Worm (Caenorhabditis elegans) whole organism, young adult: ENCODE results near the gene F28B12.1.

Source experiments
- B0336.3 ChIP-seq: fragments of 200-800 bp; sonication (Bioruptor generic); IDR thresholded peaks from 2 replicates; pipeline ENCODE4 v1.3.6; 2022; ENCODE audit warnings: missing genetic modification characterization, missing compliant biosample characterization
- F10E7.11 ChIP-seq: sonication (generic microtip); optimal IDR thresholded peaks from 2 replicates; lab custom pipeline; 2017; ENCODE audit warnings: mild to moderate bottlenecking, missing genetic modification characterization, moderate library complexity, missing compliant biosample characterization
- F23B12.7 ChIP-seq: sonication (generic microtip); optimal IDR thresholded peaks from 2 replicates; lab custom pipeline; 2017; ENCODE audit warnings: missing genetic modification characterization, mild to moderate bottlenecking, missing compliant biosample characterization, antibody characterized with exemption, moderate library complexity; ENCODE audit not compliant: insufficient read depth
- F39B2.1 ChIP-seq: fragments of 200-800 bp; sonication (Bioruptor generic); IDR thresholded peaks from 2 replicates; pipeline ENCODE4 v1.3.6; 2022; ENCODE audit warnings: missing genetic modification reagents, missing genetic modification characterization, missing compliant biosample characterization
- K11D2.4 ChIP-seq: fragments of 200-800 bp; sonication (Bioruptor generic); IDR thresholded peaks from 2 replicates; pipeline ENCODE4 v1.3.6; 2022; ENCODE audit warnings: missing genetic modification reagents, missing genetic modification characterization, missing compliant biosample characterization
- K12H6.12 ChIP-seq: fragments of 200-800 bp; sonication (Bioruptor generic); optimal IDR thresholded peaks from 2 replicates; lab custom pipeline; 2018; ENCODE audit warnings: mild to moderate bottlenecking, missing genetic modification characterization, missing compliant biosample characterization
- Y53G8AR.9 ChIP-seq: fragments of 200-800 bp; sonication (Bioruptor generic); conservative IDR thresholded peaks from 2 replicates; pipeline ENCODE4 v1.3.6; 2022; ENCODE audit warnings: missing genetic modification reagents, missing genetic modification characterization, missing compliant biosample characterization
- Y56A3A.18 ChIP-seq: fragments of 200-800 bp; sonication (Bioruptor generic); IDR thresholded peaks from 2 replicates; pipeline ENCODE4 v1.3.6; 2022; ENCODE audit warnings: missing genetic modification reagents, missing genetic modification characterization, missing compliant biosample characterization
- Y95B8A.8 ChIP-seq: fragments of 200-800 bp; sonication (Bioruptor generic); IDR thresholded peaks from 2 replicates; pipeline ENCODE4 v1.3.6; 2022; ENCODE audit warnings: missing genetic modification reagents, missing genetic modification characterization, missing compliant biosample characterization
- ZK185.1 ChIP-seq: sonication (generic microtip); optimal IDR thresholded peaks from 2 replicates; lab custom pipeline; 2016; ENCODE audit warnings: mild to moderate bottlenecking, missing genetic modification characterization, missing compliant biosample characterization; ENCODE audit not compliant: poor library complexity, severe bottlenecking
- aptf-2 ChIP-seq: fragments of 200-800 bp; sonication (Bioruptor generic); conservative IDR thresholded peaks from 2 replicates; pipeline ENCODE4 v1.3.6; 2022; ENCODE audit warnings: missing genetic modification reagents, missing genetic modification characterization, missing compliant biosample characterization
- attf-5 ChIP-seq: fragments of 200-800 bp; sonication (Bioruptor generic); optimal IDR thresholded peaks from 2 replicates; lab custom pipeline; 2018; ENCODE audit warnings: mild to moderate bottlenecking, missing genetic modification characterization, missing compliant biosample characterization
- attf-6 ChIP-seq: fragments of 200-800 bp; sonication (Bioruptor generic); IDR thresholded peaks from 2 replicates; pipeline ENCODE4 v1.3.6; 2022; ENCODE audit warnings: missing genetic modification reagents, missing genetic modification characterization, missing compliant biosample characterization
- cebp-1 ChIP-seq, 2 experiments: fragments of 200-800 bp in 1 of 2; sonication (Bioruptor generic) in 1 of 2; sonication (generic microtip) in 1 of 2; IDR thresholded peaks in 1 of 2; optimal IDR thresholded peaks in 1 of 2; 2 replicates each; pipeline versions ENCODE4 v1.3.6 to Lab custom; 2017 to 2022; ENCODE audit warnings: missing compliant biosample characterization in 2 of 2, missing genetic modification characterization in 2 of 2, mild to moderate bottlenecking in 1 of 2, missing genetic modification reagents in 1 of 2, moderate library complexity in 1 of 2
- ceh-100 ChIP-seq: fragments of 200-800 bp; sonication (Bioruptor generic); IDR thresholded peaks from 2 replicates; pipeline ENCODE4 v1.3.6; 2022; ENCODE audit warnings: missing genetic modification reagents, missing genetic modification characterization, missing compliant biosample characterization
- ceh-40 ChIP-seq: fragments of 200-800 bp; sonication (Bioruptor generic); IDR thresholded peaks from 2 replicates; pipeline ENCODE4 v1.3.6; 2022; ENCODE audit warnings: missing genetic modification characterization, missing compliant biosample characterization
- ceh-79 ChIP-seq: sonication (generic microtip); optimal IDR thresholded peaks from 2 replicates; lab custom pipeline; 2017; ENCODE audit warnings: mild to moderate bottlenecking, missing genetic modification characterization, missing compliant biosample characterization
- ceh-91 ChIP-seq: fragments of 200-800 bp; sonication (Bioruptor generic); IDR thresholded peaks from 2 replicates; pipeline ENCODE4 v1.3.6; 2022; ENCODE audit warnings: missing genetic modification reagents, missing genetic modification characterization, missing compliant biosample characterization
- dox-1 ChIP-seq: fragments of 200-800 bp; sonication (Bioruptor generic); IDR thresholded peaks from 2 replicates; pipeline ENCODE4 v1.3.6; 2022; ENCODE audit warnings: missing genetic modification reagents, missing genetic modification characterization, missing compliant biosample characterization
- fkh-3 ChIP-seq: sonication (generic microtip); optimal IDR thresholded peaks from 2 replicates; lab custom pipeline; 2016; ENCODE audit warnings: mild to moderate bottlenecking, missing genetic modification characterization, missing compliant biosample characterization
- gei-17 ChIP-seq: fragments of 200-800 bp; sonication (Bioruptor generic); optimal IDR thresholded peaks from 2 replicates; lab custom pipeline; 2018; ENCODE audit warnings: mild to moderate bottlenecking, missing genetic modification characterization, missing compliant biosample characterization
- him-1 ChIP-seq: sonication (generic microtip); optimal IDR thresholded peaks from 2 replicates; lab custom pipeline; 2016; ENCODE audit warnings: missing genotype, missing genetic modification reagents, missing genetic modification characterization, missing compliant biosample characterization
- hrde-1 ChIP-seq: sonication (generic microtip); optimal IDR thresholded peaks from 2 replicates; lab custom pipeline; 2016; ENCODE audit warnings: missing genetic modification characterization, mild to moderate bottlenecking, missing compliant biosample characterization, moderate library complexity, missing genotype, missing genetic modification reagents, borderline replicate concordance
- lag-1 ChIP-seq: fragments of 200-800 bp; sonication (Bioruptor generic); IDR thresholded peaks from 2 replicates; pipeline ENCODE4 v1.3.6; 2022; ENCODE audit warnings: missing genetic modification reagents, missing genetic modification characterization, missing compliant biosample characterization
- lin-35 ChIP-seq, 3 experiments: fragments of 150-350 bp in 2 of 3; sonication (generic microtip) in 1 of 3; optimal IDR thresholded peaks; 2 replicates each; lab custom pipeline; 2014 to 2018; ENCODE audit warnings: missing biosample characterization in 3 of 3, missing genetic modification characterization in 3 of 3, missing genetic modification reagents in 3 of 3
- lin-54 ChIP-seq: fragments of 200-800 bp; sonication (Bioruptor generic); optimal IDR thresholded peaks from 2 replicates; lab custom pipeline; 2018; ENCODE audit warnings: mild to moderate bottlenecking, missing genetic modification characterization, missing compliant biosample characterization
- madf-6 ChIP-seq: fragments of 200-800 bp; sonication (Bioruptor generic); IDR thresholded peaks from 2 replicates; pipeline ENCODE4 v1.3.6; 2022; ENCODE audit warnings: missing genetic modification reagents, missing genetic modification characterization, missing compliant biosample characterization
- mcd-1 ChIP-seq: fragments of 200-800 bp; sonication (Bioruptor generic); IDR thresholded peaks from 2 replicates; pipeline ENCODE4 v1.3.6; 2022; ENCODE audit warnings: missing genetic modification reagents, missing genetic modification characterization, missing compliant biosample characterization
- mxl-1 ChIP-seq: sonication (generic microtip); optimal IDR thresholded peaks from 2 replicates; lab custom pipeline; 2016; ENCODE audit warnings: missing genetic modification characterization, missing compliant biosample characterization
- nhr-80 ChIP-seq: sonication (generic microtip); optimal IDR thresholded peaks from 2 replicates; lab custom pipeline; 2016; ENCODE audit warnings: missing genetic modification characterization, missing compliant biosample characterization
- repo-1 ChIP-seq: sonication (generic microtip); optimal IDR thresholded peaks from 2 replicates; lab custom pipeline; 2017; ENCODE audit warnings: mild to moderate bottlenecking, missing genetic modification characterization, missing compliant biosample characterization
- somi-1 ChIP-seq: fragments of 200-800 bp; sonication (Bioruptor generic); optimal IDR thresholded peaks from 2 replicates; lab custom pipeline; 2018; ENCODE audit warnings: mild to moderate bottlenecking, missing genetic modification characterization, missing compliant biosample characterization
- ztf-28 ChIP-seq: fragments of 200-800 bp; sonication (Bioruptor generic); IDR thresholded peaks from 2 replicates; pipeline ENCODE4 v1.3.6; 2022; ENCODE audit warnings: missing genetic modification reagents, missing genetic modification characterization, missing compliant biosample characterization
- ztf-3 ChIP-seq: fragments of 200-800 bp; sonication (Bioruptor generic); optimal IDR thresholded peaks from 2 replicates; lab custom pipeline; 2018; ENCODE audit warnings: mild to moderate bottlenecking, missing genetic modification characterization, missing compliant biosample characterization
- ztf-6 ChIP-seq: fragments of 200-800 bp; sonication (Bioruptor generic); IDR thresholded peaks from 2 replicates; pipeline ENCODE4 v1.3.6; 2022; ENCODE audit warnings: missing genetic modification reagents, missing genetic modification characterization, missing compliant biosample characterization

F28B12.1 gene

DNA sequence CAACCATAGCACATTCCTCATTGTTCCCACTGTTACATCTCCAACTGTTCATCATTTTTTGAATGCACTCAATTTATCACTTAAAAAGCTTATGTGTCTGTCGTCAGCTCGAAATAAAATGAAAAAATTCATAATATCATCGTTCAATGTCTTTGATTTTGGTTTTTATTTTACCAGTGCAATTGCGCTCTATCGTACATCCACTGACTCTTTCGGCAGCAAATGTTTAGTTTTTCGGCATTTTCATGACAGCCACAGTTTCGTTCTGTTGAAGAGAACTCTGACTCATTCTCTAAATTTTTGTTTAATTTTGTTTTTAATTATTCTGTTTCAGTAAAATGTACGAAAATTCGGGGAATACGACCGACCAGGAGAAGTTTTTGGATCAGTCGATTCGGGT, 35.2 kb upstream of the F28B12.1 start, which contains the start of gene vps-35:
Gene vps-35 (plus strand): TSS at position 335 of the 400 bp plus-strand sequence.
- TF ChIP-seq nhr-80 (peak; percentile 71), ztf-6 (no peak), cebp-1 (GFP tag; IDR thresholded peaks at IDR 0.05; lab: Robert Waterston, UW) (no peak), cebp-1 (tag; optimal IDR thresholded peaks at IDR 0.05; lab: Kevin White, UChicago) (peak; percentile 34), ztf-3 (GFP tag; lab: Kevin White, UChicago) (no peak), somi-1 (GFP tag; lab: Kevin White, UChicago) (no peak), attf-5 (GFP tag; lab: Kevin White, UChicago) (peak; percentile 63), madf-6 (0 out of 2 replicates have a peak, but pooled peaks have one; percentile 8), F23B12.7 (tag; lab: Kevin White, UChicago) (peak; percentile 81), lin-54 (GFP tag; lab: Kevin White, UChicago) (peak; percentile 30), ceh-91 (GFP tag; lab: Robert Waterston, UW) (no peak), F39B2.1 (no peak), ceh-100 (GFP tag; lab: Robert Waterston, UW) (0 out of 2 replicates have a peak, but pooled peaks have one; percentile 14), fkh-3 (tag; lab: Kevin White, UChicago) (no peak), gei-17 (GFP tag; lab: Kevin White, UChicago) (no peak), dox-1 (GFP tag; lab: Robert Waterston, UW) (peak; percentile 54), ceh-79 (tag; lab: Kevin White, UChicago) (no peak), mcd-1 (GFP tag; lab: Robert Waterston, UW) (peak; percentile 82), F10E7.11 (no peak)

DNA sequence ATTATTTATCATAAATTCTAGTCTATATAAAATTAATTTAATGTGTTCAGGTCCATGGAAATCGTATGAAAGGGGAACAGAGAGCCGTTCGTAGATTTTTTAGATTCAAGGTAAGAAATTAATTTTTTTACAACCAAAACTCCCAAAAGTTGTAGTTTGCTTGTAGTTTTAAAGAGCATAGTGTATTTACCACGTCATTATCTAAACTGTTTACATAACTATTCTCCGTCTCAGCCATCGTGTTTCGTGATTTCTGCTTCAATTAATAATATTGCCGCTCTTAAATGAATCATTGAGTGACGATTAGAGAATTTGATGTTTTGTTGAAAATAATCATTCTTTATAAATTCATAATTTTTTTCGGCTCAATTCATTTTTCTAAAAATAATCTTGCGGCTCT, 31.5 kb upstream of the F28B12.1 start, which contains the start of gene cgt-3:
Gene cgt-3 (plus strand): TSS at position 51 of the 400 bp plus-strand sequence.
- TF ChIP-seq K12H6.12 (tag; lab: Kevin White, UChicago) (no peak), him-1 (tag; lab: Kevin White, UChicago) (no peak), mxl-1 (tag; lab: Kevin White, UChicago) (no peak), aptf-2 (GFP tag; lab: Robert Waterston, UW) (no peak), ZK185.1 (tag; lab: Kevin White, UChicago) (no peak), nhr-80 (no peak), Y95B8A.8 (GFP tag; lab: Robert Waterston, UW) (no peak), B0336.3 (GFP tag; lab: Robert Waterston, UW) (no peak), Y56A3A.18 (GFP tag; lab: Robert Waterston, UW) (no peak), attf-6 (GFP tag; lab: Robert Waterston, UW) (no peak), hrde-1 (tag; lab: Kevin White, UChicago) (no peak), lag-1 (GFP tag; lab: Robert Waterston, UW) (no peak), lin-35 (GFP tag; optimal IDR thresholded peaks at IDR 0.05; lab: Kevin White, UChicago) (no peak), Y53G8AR.9 (GFP tag; lab: Robert Waterston, UW) (no peak), repo-1 (tag; lab: Kevin White, UChicago) (no peak), ztf-28 (GFP tag; lab: Robert Waterston, UW) (no peak), ceh-40 (GFP tag; lab: Robert Waterston, UW) (no peak), K11D2.4 (GFP tag; lab: Robert Waterston, UW) (no peak)
